Worm (Caenorhabditis elegans) whole organism, L4/young adult: ENCODE measurements around the gene nhr-56.

Experiments
- W03F9.2 ChIP-seq: fragments of 150-350 bp; optimal IDR thresholded peaks from 2 replicates; lab custom pipeline; 2014; ENCODE audit warnings: missing biosample characterization, missing genetic modification characterization
- dao-5 ChIP-seq: sonication (generic microtip); optimal IDR thresholded peaks from 2 replicates; lab custom pipeline; 2016; ENCODE audit warnings: missing genotype, missing genetic modification characterization, moderate library complexity, missing compliant biosample characterization
- him-1 ChIP-seq: sonication (generic microtip); optimal IDR thresholded peaks from 2 replicates; lab custom pipeline; 2016; ENCODE audit warnings: missing genotype, missing genetic modification reagents, missing genetic modification characterization, missing compliant biosample characterization

DNA sequence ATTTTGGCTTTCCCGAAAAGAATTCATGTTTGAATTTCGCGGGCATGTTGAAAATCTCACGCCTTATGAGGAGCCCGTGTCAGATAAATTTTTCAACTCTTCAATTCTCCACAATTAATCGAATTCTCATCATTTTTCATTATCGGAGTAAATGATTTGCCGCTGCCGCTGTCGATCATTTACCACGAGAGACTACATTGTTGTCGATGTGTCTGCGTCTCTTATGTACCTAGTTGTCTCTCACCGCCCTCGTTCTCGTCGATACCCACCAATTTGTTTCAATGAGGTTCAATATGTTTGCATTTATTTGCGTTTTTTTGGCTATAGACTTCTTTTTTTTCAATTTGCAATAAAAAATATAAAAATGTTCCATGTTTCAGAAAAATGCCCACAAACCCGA is 26.7 kb upstream of the nhr-56 start, which contains the start of gene nhr-13:
- TF ChIP-seq him-1 (tag; lab: Kevin White, UChicago): no peak
- TF ChIP-seq dao-5: no peak
- TF ChIP-seq W03F9.2: no peak
